Fruit fly (Drosophila melanogaster) whole organism, prepupa: ENCODE measurements around the gene Mtpalpha.

Source experiments
- Blimp-1 ChIP-seq: fragments of 200-800 bp; sonication (Bioruptor generic); optimal IDR thresholded peaks from 3 replicates; lab custom pipeline; 2017; ENCODE audit warnings: missing biosample characterization, missing genetic modification characterization, mild to moderate bottlenecking, moderate library complexity, missing genetic modification reagents
- CG10631 ChIP-seq: fragments of 200-800 bp; sonication (Bioruptor generic); optimal IDR thresholded peaks from 2 replicates; lab custom pipeline; 2016; ENCODE audit warnings: missing biosample characterization, missing genetic modification characterization
- CG10669 ChIP-seq: fragments of 200-800 bp; sonication (Bioruptor generic); optimal IDR thresholded peaks from 3 replicates; lab custom pipeline; 2018; ENCODE audit warnings: missing biosample characterization, mild to moderate bottlenecking, missing genetic modification characterization, moderate library complexity
- CG11294 ChIP-seq: fragments of 200-800 bp; sonication (Bioruptor generic); IDR thresholded peaks from 2 replicates; pipeline ENCODE4 v1.3.6; 2022; ENCODE audit warnings: missing biosample characterization, missing genetic modification characterization
- CG11762 ChIP-seq: fragments of 200-800 bp; sonication (Bioruptor generic); optimal IDR thresholded peaks from 3 replicates; lab custom pipeline; 2016; ENCODE audit warnings: missing biosample characterization, missing genetic modification characterization; ENCODE audit not compliant: insufficient read depth
- CG11902 ChIP-seq: fragments of 200-800 bp; sonication (Bioruptor generic); optimal IDR thresholded peaks from 3 replicates; lab custom pipeline; 2016; ENCODE audit warnings: missing biosample characterization, missing genetic modification characterization
- CG1621 ChIP-seq: fragments of 200-800 bp; sonication (Bioruptor generic); optimal IDR thresholded peaks from 3 replicates; lab custom pipeline; 2018; ENCODE audit warnings: missing biosample characterization, mild to moderate bottlenecking, missing genetic modification characterization
- CG16779 ChIP-seq: fragments of 200-800 bp; sonication (Bioruptor generic); optimal IDR thresholded peaks from 3 replicates; lab custom pipeline; 2017; ENCODE audit warnings: missing biosample characterization, mild to moderate bottlenecking, missing genetic modification characterization
- CG31627 ChIP-seq: fragments of 200-800 bp; sonication (Bioruptor generic); optimal IDR thresholded peaks from 3 replicates; lab custom pipeline; 2016; ENCODE audit warnings: missing biosample characterization, missing genetic modification characterization
- CG32006 ChIP-seq: fragments of 200-800 bp; sonication (Bioruptor generic); optimal IDR thresholded peaks from 3 replicates; lab custom pipeline; 2017; ENCODE audit warnings: missing biosample characterization, mild to moderate bottlenecking, missing genetic modification characterization
- CG34406 ChIP-seq: fragments of 200-800 bp; sonication (Bioruptor generic); optimal IDR thresholded peaks from 3 replicates; lab custom pipeline; 2016; ENCODE audit warnings: missing biosample characterization, missing genetic modification characterization
- CG3919 ChIP-seq: fragments of 200-800 bp; sonication (Bioruptor generic); optimal IDR thresholded peaks from 3 replicates; lab custom pipeline; 2016; ENCODE audit warnings: missing biosample characterization, missing genetic modification characterization
- CG4318 ChIP-seq: fragments of 200-800 bp; sonication (Bioruptor generic); optimal IDR thresholded peaks from 3 replicates; lab custom pipeline; 2017; ENCODE audit warnings: missing biosample characterization, mild to moderate bottlenecking, missing genetic modification characterization
- CG6808 ChIP-seq: fragments of 200-800 bp; sonication (Bioruptor generic); optimal IDR thresholded peaks from 3 replicates; lab custom pipeline; 2017; ENCODE audit warnings: missing biosample characterization, missing genetic modification characterization, mild to moderate bottlenecking, moderate library complexity, missing genetic modification reagents
- CG6854 ChIP-seq: fragments of 200-800 bp; sonication (Bioruptor generic); optimal IDR thresholded peaks from 2 replicates; lab custom pipeline; 2017; ENCODE audit warnings: missing biosample characterization, mild to moderate bottlenecking, missing genetic modification characterization
- CG7368 ChIP-seq: fragments of 200-800 bp; sonication (Bioruptor generic); optimal IDR thresholded peaks from 3 replicates; lab custom pipeline; 2016; ENCODE audit warnings: missing biosample characterization, missing genetic modification characterization
- CG8319 ChIP-seq: fragments of 200-800 bp; sonication (Bioruptor generic); optimal IDR thresholded peaks from 3 replicates; lab custom pipeline; 2016; ENCODE audit warnings: missing biosample characterization, missing genetic modification characterization
- Eip75B ChIP-seq: fragments of 200-800 bp; sonication (Bioruptor generic); optimal IDR thresholded peaks from 3 replicates; lab custom pipeline; 2016; ENCODE audit warnings: missing biosample characterization, missing genetic modification characterization
- Eip78C ChIP-seq: fragments of 200-800 bp; sonication (Bioruptor generic); peaks from one replicate; lab custom pipeline; 2016; ENCODE audit warnings: missing biosample characterization, missing genetic modification characterization
- Ets21C ChIP-seq: fragments of 200-800 bp; sonication (Bioruptor generic); optimal IDR thresholded peaks from 3 replicates; lab custom pipeline; 2016; ENCODE audit warnings: missing biosample characterization, missing genetic modification characterization
- Ets96B ChIP-seq: fragments of 200-800 bp; optimal IDR thresholded peaks from 2 replicates; lab custom pipeline; 2019; ENCODE audit warnings: missing biosample characterization, mild to moderate bottlenecking, missing genetic modification characterization, moderate library complexity
- Hr38 ChIP-seq: sonication (Bioruptor generic); optimal IDR thresholded peaks from 2 replicates; lab custom pipeline; 2016; ENCODE audit warnings: missing biosample characterization, missing genetic modification characterization
- Hr39 ChIP-seq: fragments of 200-800 bp; sonication (Bioruptor generic); optimal IDR thresholded peaks from 2 replicates; lab custom pipeline; 2016; ENCODE audit warnings: missing biosample characterization, missing genetic modification characterization
- Lpt ChIP-seq: fragments of 200-800 bp; sonication (Bioruptor generic); optimal IDR thresholded peaks from 3 replicates; lab custom pipeline; 2016; ENCODE audit warnings: missing biosample characterization, missing genetic modification characterization
- Met ChIP-seq: fragments of 200-800 bp; sonication (Bioruptor generic); optimal IDR thresholded peaks from 3 replicates; lab custom pipeline; 2016; ENCODE audit warnings: missing biosample characterization, missing genetic modification characterization
- OdsH ChIP-seq: fragments of 200-800 bp; sonication (Bioruptor generic); optimal IDR thresholded peaks from 3 replicates; lab custom pipeline; 2016; ENCODE audit warnings: missing biosample characterization, missing genetic modification characterization
- Smox ChIP-seq: fragments of 200-800 bp; sonication (Bioruptor generic); optimal IDR thresholded peaks from 3 replicates; lab custom pipeline; 2016; ENCODE audit warnings: missing biosample characterization, missing genetic modification characterization
- Sox102F ChIP-seq: fragments of 200-800 bp; sonication (Bioruptor generic); optimal IDR thresholded peaks from 2 replicates; lab custom pipeline; 2016; ENCODE audit warnings: missing biosample characterization, mild to moderate bottlenecking, missing genetic modification characterization
- achi ChIP-seq: fragments of 200-800 bp; sonication (Bioruptor generic); optimal IDR thresholded peaks from 3 replicates; lab custom pipeline; 2016; ENCODE audit warnings: missing biosample characterization, missing genetic modification characterization
- acj6 ChIP-seq: fragments of 200-800 bp; sonication (Bioruptor generic); optimal IDR thresholded peaks from 3 replicates; lab custom pipeline; 2016; ENCODE audit warnings: missing biosample characterization, missing genetic modification characterization
- cyc ChIP-seq: fragments of 200-800 bp; sonication (Bioruptor generic); optimal IDR thresholded peaks from 3 replicates; lab custom pipeline; 2016; ENCODE audit warnings: missing biosample characterization, missing genetic modification characterization
- dac ChIP-seq: fragments of 200-800 bp; sonication (Bioruptor generic); optimal IDR thresholded peaks from 2 replicates; lab custom pipeline; 2017; ENCODE audit warnings: missing biosample characterization, mild to moderate bottlenecking, missing genetic modification characterization
- esn ChIP-seq: fragments of 200-800 bp; sonication (Bioruptor generic); optimal IDR thresholded peaks from 2 replicates; lab custom pipeline; 2016; ENCODE audit warnings: missing biosample characterization, mild to moderate bottlenecking, missing genetic modification characterization, moderate library complexity
- fd59A ChIP-seq: fragments of 200-800 bp; sonication (Bioruptor generic); optimal IDR thresholded peaks from 2 replicates; lab custom pipeline; 2017; ENCODE audit warnings: missing biosample characterization, mild to moderate bottlenecking, missing genetic modification characterization, missing genetic modification reagents
- fkh ChIP-seq: fragments of 200-800 bp; sonication (Bioruptor generic); optimal IDR thresholded peaks from 3 replicates; lab custom pipeline; 2017; ENCODE audit warnings: missing biosample characterization, mild to moderate bottlenecking, missing genetic modification characterization, moderate library complexity
- lz ChIP-seq: fragments of 200-800 bp; sonication (Bioruptor generic); optimal IDR thresholded peaks from 3 replicates; lab custom pipeline; 2016; ENCODE audit warnings: missing biosample characterization, missing genetic modification characterization
- net ChIP-seq: fragments of 200-800 bp; sonication (Bioruptor generic); optimal IDR thresholded peaks from 3 replicates; lab custom pipeline; 2016; ENCODE audit warnings: missing biosample characterization, missing genetic modification characterization
- salr ChIP-seq, 2 experiments: fragments of 200-800 bp; sonication (Bioruptor generic); optimal IDR thresholded peaks; 3 replicates each; lab custom pipeline; 2016 to 2018; ENCODE audit warnings: missing biosample characterization in 2 of 2, missing genetic modification characterization in 2 of 2, mild to moderate bottlenecking in 1 of 2
- spab ChIP-seq: fragments of 200-800 bp; sonication (Bioruptor generic); optimal IDR thresholded peaks from 2 replicates; lab custom pipeline; 2017; ENCODE audit warnings: missing biosample characterization, mild to moderate bottlenecking, missing genetic modification characterization, missing genetic modification reagents
- ss ChIP-seq, 2 experiments: fragments of 200-800 bp; sonication (Bioruptor generic); optimal IDR thresholded peaks; 2 replicates in 1 of 2; 3 replicates in 1 of 2; lab custom pipeline; 2017 to 2018; ENCODE audit warnings: mild to moderate bottlenecking in 2 of 2, missing biosample characterization in 2 of 2, missing genetic modification characterization in 2 of 2, moderate library complexity in 1 of 2
- svp ChIP-seq: fragments of 200-800 bp; sonication (Bioruptor generic); peaks from one replicate; lab custom pipeline; 2016; ENCODE audit warnings: missing biosample characterization, missing genetic modification characterization
- topi ChIP-seq: fragments of 200-800 bp; sonication (Bioruptor generic); optimal IDR thresholded peaks from 3 replicates; lab custom pipeline; 2016; ENCODE audit warnings: missing biosample characterization, missing genetic modification characterization
- vri ChIP-seq: fragments of 200-800 bp; sonication (Bioruptor generic); optimal IDR thresholded peaks from 3 replicates; lab custom pipeline; 2016; ENCODE audit warnings: missing biosample characterization, mild to moderate bottlenecking, missing genetic modification characterization

The Mtpalpha gene

dm6 chr2L:9569588-9570434 lies 6.8 kb downstream of the Mtpalpha start (continued):
- TF ChIP-seq vri (GFP tag; lab: Kevin White, UChicago) (peak; percentile 88), Met (peak; percentile 96), Ets96B (tag; lab: Kevin White, UChicago) (peak; percentile 96), ss (GFP tag; optimal IDR thresholded peaks at IDR 0.05; lab: Kevin White, UChicago) (peak; percentile 97), OdsH (GFP tag; lab: Kevin White, UChicago) (peak; percentile 97), CG31627 (GFP tag; lab: Kevin White, UChicago) (peak; percentile 88), CG16779 (peak; percentile 96), CG11902 (peak; percentile 90), net (GFP tag; lab: Kevin White, UChicago) (peak; percentile 97), Sox102F (GFP tag; lab: Kevin White, UChicago) (peak; percentile 94), CG8319 (GFP tag; lab: Kevin White, UChicago) (peak; percentile 93), CG11762 (GFP tag; lab: Kevin White, UChicago) (peak; percentile 96), Ets21C (GFP tag; lab: Kevin White, UChicago) (peak; percentile 87), cyc (GFP tag; lab: Kevin White, UChicago) (peak; percentile 90), spab (GFP tag; lab: Kevin White, UChicago) (peak; percentile 98), CG4318 (GFP tag; lab: Kevin White, UChicago) (peak; percentile 97), topi (GFP tag; lab: Kevin White, UChicago) (peak; percentile 95), Eip75B (GFP tag; lab: Kevin White, UChicago) (peak; percentile 93), CG1621 (tag; lab: Kevin White, UChicago) (peak; percentile 90), lz (GFP tag; lab: Kevin White, UChicago) (peak; percentile 94), esn (GFP tag; lab: Kevin White, UChicago) (peak; percentile 97), fkh (GFP tag; lab: Kevin White, UChicago) (peak; percentile 70), CG32006 (GFP tag; lab: Kevin White, UChicago) (peak; percentile 98), CG7368 (peak; percentile 92), CG10669 (GFP tag; lab: Kevin White, UChicago) (peak; percentile 95), acj6 (GFP tag; lab: Kevin White, UChicago) (peak; percentile 96)

DNA sequence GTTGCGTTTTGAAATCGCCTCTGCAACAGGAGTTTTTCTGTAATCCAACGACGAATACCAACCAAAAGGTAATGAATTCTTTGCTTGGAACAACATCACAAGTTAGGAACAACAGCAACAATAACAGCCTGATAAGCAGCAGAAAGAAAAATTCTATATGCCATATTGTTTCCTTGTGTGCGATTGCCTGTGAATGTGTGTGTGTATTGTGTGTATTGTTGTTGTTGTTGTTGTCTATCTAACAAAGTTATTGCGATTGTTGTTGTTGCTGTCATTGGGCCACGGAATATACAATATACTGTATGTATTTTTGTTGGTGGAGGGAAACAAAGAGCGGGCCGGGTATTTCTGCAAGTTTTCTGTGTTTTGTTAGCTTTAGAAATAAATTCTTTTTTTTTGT lies 7.4 kb downstream of the Mtpalpha start:
- no peak for TF ChIP-seq dac (GFP tag; lab: Kevin White, UChicago)
- TF ChIP-seq Blimp-1 (GFP tag; lab: Kevin White, UChicago), result no peak
- TF ChIP-seq CG6854 (GFP tag; lab: Kevin White, UChicago), result no peak
- TF ChIP-seq CG7368, result no peak
- TF ChIP-seq CG4318 (GFP tag; lab: Kevin White, UChicago), result no peak
- no peak for TF ChIP-seq Eip78C (GFP tag; lab: Kevin White, UChicago)
- no peak for TF ChIP-seq Hr39 (GFP tag; lab: Kevin White, UChicago)
- no peak for TF ChIP-seq svp
- no peak for TF ChIP-seq Hr38 (GFP tag; lab: Kevin White, UChicago)
- no peak for TF ChIP-seq CG11294

DNA sequence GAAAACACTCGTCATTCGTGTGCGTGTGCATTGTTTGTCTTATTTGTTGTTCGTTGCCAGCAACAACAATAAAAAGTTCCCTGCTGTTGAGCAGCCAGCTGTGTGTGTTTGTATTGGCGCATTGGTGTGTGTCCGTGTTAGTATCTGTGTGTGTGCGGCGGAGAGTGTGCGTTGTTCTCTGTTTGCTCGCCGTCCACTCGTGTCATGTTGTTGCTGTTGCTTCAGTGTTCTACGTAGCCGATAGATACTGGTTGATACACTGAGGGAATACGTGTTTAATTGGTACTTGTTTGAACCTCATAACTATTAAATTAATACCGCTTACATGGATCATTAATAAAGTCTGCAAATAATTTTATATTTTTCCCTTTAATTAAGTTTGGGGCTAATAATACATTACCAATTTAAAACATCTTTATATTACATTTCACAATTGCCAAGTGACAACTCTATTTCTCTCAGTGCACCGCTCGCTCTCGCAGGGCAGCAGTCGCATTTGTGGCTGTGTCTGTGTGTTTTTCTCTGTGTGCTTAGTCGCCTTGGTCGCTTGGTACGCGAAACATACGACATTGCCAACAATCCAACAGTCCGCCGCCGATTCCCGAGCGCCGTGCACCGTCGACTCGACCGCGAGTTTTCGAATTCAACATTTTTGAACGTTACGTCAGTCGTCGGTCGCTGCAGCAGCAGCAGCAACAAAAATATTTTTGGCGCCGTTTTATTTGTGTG lies 8.0 kb downstream of the Mtpalpha start, which contains the start of gene brwl:
brwl (plus strand) TSS at position 531 of the 729 bp plus-strand sequence.
- TF ChIP-seq ss (GFP tag; optimal IDR thresholded peaks at IDR 0.05; lab: Kevin White, UChicago) (peak; percentile 97 to 98), Ets96B (tag; lab: Kevin White, UChicago) (peak; percentile 99), CG34406 (GFP tag; lab: Kevin White, UChicago) (peak; percentile 99), Smox (GFP tag; lab: Kevin White, UChicago) (peak; percentile 98), salr (GFP tag; optimal IDR thresholded peaks at IDR 0.05; lab: Kevin White, UChicago) (peak; percentile 95 to 99), CG3919 (GFP tag; lab: Kevin White, UChicago) (peak; percentile 99), svp (peak; percentile 99), CG11762 (GFP tag; lab: Kevin White, UChicago) (peak; percentile 98), fd59A (GFP tag; lab: Kevin White, UChicago) (peak; percentile 98), dac (GFP tag; lab: Kevin White, UChicago) (peak; percentile 96), Lpt (GFP tag; lab: Kevin White, UChicago) (peak; percentile 99), cyc (GFP tag; lab: Kevin White, UChicago) (peak; percentile 98), achi (GFP tag; lab: Kevin White, UChicago) (peak; percentile 98), OdsH (GFP tag; lab: Kevin White, UChicago) (peak; percentile 99), CG6808 (GFP tag; lab: Kevin White, UChicago) (peak; percentile 97), topi (GFP tag; lab: Kevin White, UChicago) (peak; percentile 99), lz (GFP tag; lab: Kevin White, UChicago) (peak; percentile 99), CG6854 (GFP tag; lab: Kevin White, UChicago) (peak; percentile 94), fkh (GFP tag; lab: Kevin White, UChicago) (peak; percentile 98), CG10631 (GFP tag; lab: Kevin White, UChicago) (peak; percentile 99), CG8319 (GFP tag; lab: Kevin White, UChicago) (peak; percentile 96)
